Worm (Caenorhabditis elegans) whole organism, L4 larva: ENCODE data around the gene C02F5.5.

Source experiments
- F10B5.3 ChIP-seq: sonication (generic microtip); optimal IDR thresholded peaks from 2 replicates; lab custom pipeline; 2016; ENCODE audit warnings: mild to moderate bottlenecking, missing genetic modification characterization, missing compliant biosample characterization
- F26F4.8 ChIP-seq: fragments of 200-800 bp; sonication (Bioruptor generic); conservative IDR thresholded peaks from 2 replicates; pipeline ENCODE4 v1.3.6; 2022; ENCODE audit warnings: missing genetic modification characterization, missing compliant biosample characterization
- Y75B8A.6 ChIP-seq: fragments of 200-800 bp; sonication (Bioruptor generic); IDR thresholded peaks from 2 replicates; pipeline ENCODE4 v1.3.6; 2022; ENCODE audit warnings: missing genetic modification reagents, missing genetic modification characterization, missing compliant biosample characterization
- aly-2 ChIP-seq: sonication (generic microtip); optimal IDR thresholded peaks from 2 replicates; lab custom pipeline; 2018; ENCODE audit warnings: missing biosample characterization, missing genetic modification characterization
- arid-1 ChIP-seq: fragments of 200-800 bp; sonication (Bioruptor generic); conservative IDR thresholded peaks from 2 replicates; pipeline ENCODE4 v1.3.6; 2022; ENCODE audit warnings: missing genetic modification reagents, missing genetic modification characterization, missing compliant biosample characterization
- attf-4 ChIP-seq: sonication (generic microtip); optimal IDR thresholded peaks from 3 replicates; lab custom pipeline; 2017; ENCODE audit warnings: missing biosample characterization, missing genetic modification characterization
- ceh-20 ChIP-seq: fragments of 200-800 bp; sonication (Bioruptor generic); IDR thresholded peaks from 2 replicates; pipeline ENCODE4 v1.3.6; 2022; ENCODE audit warnings: missing genetic modification reagents, missing genetic modification characterization, missing compliant biosample characterization
- ceh-28 ChIP-seq: fragments of 150-350 bp; optimal IDR thresholded peaks from 2 replicates; lab custom pipeline; 2014; ENCODE audit warnings: missing biosample characterization, missing genetic modification reagents, missing genetic modification characterization
- ceh-62 ChIP-seq: sonication (generic microtip); optimal IDR thresholded peaks from 2 replicates; lab custom pipeline; 2017; ENCODE audit warnings: missing biosample characterization, missing genetic modification characterization
- ctbp-1 ChIP-seq: fragments of 200-800 bp; sonication (Bioruptor generic); IDR thresholded peaks from 2 replicates; pipeline ENCODE4 v1.3.6; 2022; ENCODE audit warnings: missing genetic modification reagents, missing genetic modification characterization, missing compliant biosample characterization
- daf-12 ChIP-seq: fragments of 150-350 bp; optimal IDR thresholded peaks from 2 replicates; lab custom pipeline; 2014; ENCODE audit warnings: missing biosample characterization, missing genetic modification reagents, missing genetic modification characterization
- daf-16 ChIP-seq, 3 experiments: sonication (generic microtip); optimal IDR thresholded peaks; 2 replicates each; lab custom pipeline; 2016 to 2017; ENCODE audit warnings: missing genetic modification characterization in 3 of 3, missing genetic modification reagents in 3 of 3, mild to moderate bottlenecking in 2 of 3, missing compliant biosample characterization in 2 of 3, missing biosample characterization in 1 of 3, moderate library complexity in 1 of 3
- dmd-6 ChIP-seq: fragments of 200-800 bp; sonication (Bioruptor generic); IDR thresholded peaks from 2 replicates; pipeline ENCODE4 v1.3.6; 2022; ENCODE audit warnings: missing genetic modification reagents, missing genetic modification characterization, missing compliant biosample characterization
- dpl-1 ChIP-seq: fragments of 150-350 bp; optimal IDR thresholded peaks from 2 replicates; lab custom pipeline; 2014; ENCODE audit warnings: missing biosample characterization, missing genetic modification reagents, missing genetic modification characterization
- fkh-10 ChIP-seq: fragments of 150-350 bp; optimal IDR thresholded peaks from 2 replicates; lab custom pipeline; 2014; ENCODE audit warnings: missing biosample characterization, missing genetic modification reagents, missing genetic modification characterization
- hif-1 ChIP-seq, 2 experiments: sonication (generic microtip); optimal IDR thresholded peaks; 2 replicates each; lab custom pipeline; 2016 to 2017; ENCODE audit warnings: missing compliant biosample characterization in 2 of 2, missing genetic modification characterization in 2 of 2, missing genetic modification reagents in 2 of 2, missing genotype in 2 of 2, mild to moderate bottlenecking in 1 of 2
- hlh-30 ChIP-seq: sonication (generic microtip); optimal IDR thresholded peaks from 2 replicates; lab custom pipeline; 2017; ENCODE audit warnings: antibody characterized with exemption, mild to moderate bottlenecking, missing genetic modification characterization, missing compliant biosample characterization; ENCODE audit not compliant: insufficient read depth
- hmg-1.1 ChIP-seq: fragments of 200-800 bp; sonication (Bioruptor generic); IDR thresholded peaks from 2 replicates; pipeline ENCODE4 v1.3.6; 2022; ENCODE audit warnings: missing genetic modification reagents, missing genetic modification characterization, missing compliant biosample characterization
- lim-7 ChIP-seq: fragments of 200-800 bp; sonication (Bioruptor generic); IDR thresholded peaks from 2 replicates; pipeline ENCODE4 v1.3.6; 2022; ENCODE audit warnings: missing genetic modification characterization, missing compliant biosample characterization
- lin-13 ChIP-seq: fragments of 150-350 bp; optimal IDR thresholded peaks from 2 replicates; lab custom pipeline; 2014; ENCODE audit warnings: missing biosample characterization, missing genetic modification reagents, missing genetic modification characterization
- lir-3 ChIP-seq: sonication (generic microtip); optimal IDR thresholded peaks from 2 replicates; lab custom pipeline; 2016; ENCODE audit warnings: mild to moderate bottlenecking, missing genetic modification characterization, missing compliant biosample characterization
- lsy-2 ChIP-seq, 2 experiments: fragments of 150-350 bp in 1 of 2; sonication (generic microtip) in 1 of 2; optimal IDR thresholded peaks; 2 replicates each; lab custom pipeline; 2014 to 2017; ENCODE audit warnings: missing biosample characterization in 2 of 2, missing genetic modification characterization in 2 of 2
- nhr-11 ChIP-seq: fragments of 150-350 bp; optimal IDR thresholded peaks from 2 replicates; lab custom pipeline; 2014; ENCODE audit warnings: missing biosample characterization, missing genetic modification characterization
- nhr-28 ChIP-seq: fragments of 150-350 bp; optimal IDR thresholded peaks from 2 replicates; lab custom pipeline; 2014; ENCODE audit warnings: missing biosample characterization, missing genetic modification characterization
- nhr-48 ChIP-seq: sonication (generic microtip); optimal IDR thresholded peaks from 2 replicates; lab custom pipeline; 2016; ENCODE audit warnings: mild to moderate bottlenecking, missing genetic modification characterization, missing compliant biosample characterization
- nhr-6 ChIP-seq: fragments of 150-350 bp; optimal IDR thresholded peaks from 2 replicates; lab custom pipeline; 2014; ENCODE audit warnings: missing biosample characterization, missing genetic modification characterization
- nhr-76 ChIP-seq: fragments of 150-350 bp; optimal IDR thresholded peaks from 2 replicates; lab custom pipeline; 2014; ENCODE audit warnings: missing biosample characterization, missing genetic modification characterization
- rbr-2 ChIP-seq: sonication (generic microtip); optimal IDR thresholded peaks from 2 replicates; lab custom pipeline; 2016; ENCODE audit warnings: missing genotype, missing genetic modification characterization, missing compliant biosample characterization
- skn-1 ChIP-seq: fragments of 150-350 bp; optimal IDR thresholded peaks from 2 replicates; lab custom pipeline; 2014; ENCODE audit warnings: missing biosample characterization, missing genetic modification characterization
- tra-1 ChIP-seq: fragments of 200-800 bp; sonication (Bioruptor generic); IDR thresholded peaks from 2 replicates; pipeline ENCODE4 v1.3.6; 2022; ENCODE audit warnings: missing genetic modification reagents, missing genetic modification characterization, missing compliant biosample characterization
- unc-62 ChIP-seq, 3 experiments: fragments of 150-350 bp in 1 of 3; sonication (generic microtip); optimal IDR thresholded peaks in 2 of 3; peaks in 1 of 3; 1 replicate in 1 of 3; 2 replicates in 2 of 3; lab custom pipeline; 2014 to 2017; ENCODE audit warnings: missing biosample characterization in 3 of 3, missing genetic modification characterization in 3 of 3, missing genetic modification reagents in 3 of 3, missing genotype in 1 of 3
- vab-7 ChIP-seq: fragments of 200-800 bp; sonication (Bioruptor generic); IDR thresholded peaks from 2 replicates; pipeline ENCODE4 v1.3.6; 2022; ENCODE audit warnings: missing genetic modification reagents, missing genetic modification characterization, missing compliant biosample characterization
- zip-11 ChIP-seq: fragments of 200-800 bp; sonication (Bioruptor generic); IDR thresholded peaks from 2 replicates; pipeline ENCODE4 v1.3.6; 2022; ENCODE audit warnings: missing genetic modification characterization, missing compliant biosample characterization

C02F5.5 gene

DNA sequence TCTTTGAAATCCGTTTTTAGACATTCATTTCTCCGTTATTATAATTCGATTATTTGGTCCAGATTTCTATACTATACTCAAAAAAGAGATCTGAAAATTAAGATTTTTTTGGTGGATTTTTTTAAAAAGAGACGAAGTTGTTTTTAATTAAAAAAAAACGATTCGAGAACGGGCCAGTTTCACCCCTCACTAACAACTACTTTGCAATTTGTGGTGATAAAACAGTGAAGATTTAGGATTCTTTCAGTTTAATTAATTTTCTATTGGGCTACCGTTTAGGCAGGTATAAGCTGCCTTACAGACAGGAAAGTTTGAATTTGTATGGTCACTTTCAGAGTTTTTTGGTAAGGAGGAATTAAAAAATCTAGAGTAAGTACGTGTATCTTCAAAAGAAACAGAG is 34.9 kb upstream of the C02F5.5 start, which contains the start of gene unc-36:
unc-36 (minus strand) TSS at position 101 of the 400 bp plus-strand sequence.
- no peak for TF ChIP-seq lim-7
- TF ChIP-seq lir-3 (tag; lab: Kevin White, UChicago) = no peak
- no peak for TF ChIP-seq nhr-11
- TF ChIP-seq F26F4.8 (GFP tag; lab: Robert Waterston, UW) = no peak
- no peak for TF ChIP-seq daf-16 (GFP tag; optimal IDR thresholded peaks at IDR 0.05; lab: Kevin White, UChicago)
- TF ChIP-seq daf-16 (tag; optimal IDR thresholded peaks at IDR 0.05; lab: Kevin White, UChicago) = no peak
- no peak for TF ChIP-seq lsy-2 (tag; optimal IDR thresholded peaks at IDR 0.05; lab: Kevin White, UChicago)
- TF ChIP-seq skn-1 = no peak
- no peak for TF ChIP-seq F10B5.3
- no peak for TF ChIP-seq arid-1 (GFP tag; lab: Robert Waterston, UW)
- no peak for TF ChIP-seq nhr-48 (tag; lab: Kevin White, UChicago)

ce11 chrIII:8201760-8202159 is 34.2 kb upstream of the C02F5.5 start:
- TF ChIP-seq rbr-2 (tag; lab: Kevin White, UChicago) (peak; percentile 63), tra-1 (no peak), ceh-28 (tag; lab: Kevin White, UChicago) (peak; percentile 22), ceh-20 (GFP tag; lab: Robert Waterston, UW) (0 out of 2 replicates have a peak, but pooled peaks have one; percentile 10), nhr-76 (tag; lab: Kevin White, UChicago) (no peak), ctbp-1 (GFP tag; lab: Robert Waterston, UW) (peak; percentile 28; the same call in 1 of the 2 replicates), nhr-6 (tag; lab: Kevin White, UChicago) (no peak), vab-7 (GFP tag; lab: Robert Waterston, UW) (0 out of 2 replicates have a peak, but pooled peaks have one; percentile 35), F26F4.8 (GFP tag; lab: Robert Waterston, UW) (no peak), dmd-6 (GFP tag; lab: Robert Waterston, UW) (0 out of 2 replicates have a peak, but pooled peaks have one; percentile 8), fkh-10 (GFP tag; lab: Kevin White, UChicago) (peak; percentile 45), hlh-30 (tag; lab: Kevin White, UChicago) (peak; percentile 66), nhr-28 (no peak), Y75B8A.6 (GFP tag; lab: Robert Waterston, UW) (no peak), hmg-1.1 (GFP tag; lab: Robert Waterston, UW) (no peak), hif-1 (tag; optimal IDR thresholded peaks at IDR 0.05; lab: Kevin White, UChicago) (no peak), aly-2 (no peak), ceh-62 (tag; lab: Kevin White, UChicago) (no peak), nhr-11 (peak; percentile 45), lsy-2 (tag; optimal IDR thresholded peaks at IDR 0.05; lab: Kevin White, UChicago) (peak in 1 of 2 experiments; percentile 46), lin-13 (GFP tag; lab: Kevin White, UChicago) (no peak), dpl-1 (GFP tag; lab: Kevin White, UChicago) (peak; percentile 6), unc-62 (GFP tag; optimal IDR thresholded peaks at IDR 0.05 in 1 of 2; lab: Kevin White, UChicago) (peak in 1 of 2 experiments; percentile 28), unc-62 (tag; optimal IDR thresholded peaks at IDR 0.05; lab: Kevin White, UChicago) (no peak), zip-11 (GFP tag; lab: Robert Waterston, UW) (no peak)

ce11 chrIII:8202754-8203153 is 33.2 kb upstream of the C02F5.5 start, which contains the start of gene snb-5:
snb-5 (plus strand) TSS chrIII:8203054.
- no peak for TF ChIP-seq daf-12 (tag; lab: Kevin White, UChicago)

ce11 chrIII:8209775-8210174 is 26.2 kb upstream of the C02F5.5 start, which contains the start of gene C30A5.10:
C30A5.10 (minus strand) TSS chrIII:8209875.
- no peak for TF ChIP-seq attf-4
- peak in 1 of 2 experiments; percentile 16 for TF ChIP-seq unc-62 (GFP tag; optimal IDR thresholded peaks at IDR 0.05 in 1 of 2; lab: Kevin White, UChicago)
- TF ChIP-seq unc-62 (tag; optimal IDR thresholded peaks at IDR 0.05; lab: Kevin White, UChicago) = no peak
- TF ChIP-seq, all 104 proteins: peak for 1
